Worm (Caenorhabditis elegans) whole organism, L4 larva: Measurements from ENCODE around the gene K08F11.1.

Source experiments
- F10B5.3 ChIP-seq: sonication (generic microtip); optimal IDR thresholded peaks from 2 replicates; lab custom pipeline; 2016; ENCODE audit warnings: mild to moderate bottlenecking, missing genetic modification characterization, missing compliant biosample characterization
- F26F4.8 ChIP-seq: fragments of 200-800 bp; sonication (Bioruptor generic); conservative IDR thresholded peaks from 2 replicates; pipeline ENCODE4 v1.3.6; 2022; ENCODE audit warnings: missing genetic modification characterization, missing compliant biosample characterization
- F37D6.2 ChIP-seq: sonication (generic microtip); optimal IDR thresholded peaks from 2 replicates; lab custom pipeline; 2016; ENCODE audit warnings: mild to moderate bottlenecking, missing genetic modification characterization, missing compliant biosample characterization
- F44E2.7 ChIP-seq: fragments of 200-800 bp; sonication (Bioruptor generic); IDR thresholded peaks from 2 replicates; pipeline ENCODE4 v2.1.2; 2022; ENCODE audit warnings: missing genetic modification characterization, missing compliant biosample characterization
- F49E8.2 ChIP-seq: sonication (generic microtip); optimal IDR thresholded peaks from 2 replicates; lab custom pipeline; 2016; ENCODE audit warnings: missing compliant biosample characterization, mild to moderate bottlenecking, missing genetic modification characterization, borderline replicate concordance
- R02D3.7 ChIP-seq: fragments of 150-350 bp; sonication (generic microtip); optimal IDR thresholded peaks from 3 replicates; lab custom pipeline; 2014; ENCODE audit warnings: missing biosample characterization, missing genetic modification characterization
- T20F7.1 ChIP-seq: fragments of 200-800 bp; sonication (Bioruptor generic); optimal IDR thresholded peaks from 2 replicates; lab custom pipeline; 2018; ENCODE audit warnings: mild to moderate bottlenecking, missing genetic modification characterization, missing compliant biosample characterization
- T26A8.4 ChIP-seq: fragments of 200-800 bp; sonication (Bioruptor generic); IDR thresholded peaks from 2 replicates; pipeline ENCODE4 v1.3.6; 2022; ENCODE audit warnings: missing genetic modification characterization, missing compliant biosample characterization
- Y5F2A.4 ChIP-seq: fragments of 200-800 bp; sonication (Bioruptor generic); optimal IDR thresholded peaks from 2 replicates; lab custom pipeline; 2018; ENCODE audit warnings: mild to moderate bottlenecking, missing genetic modification characterization, missing compliant biosample characterization
- ZK337.2 ChIP-seq: fragments of 200-800 bp; sonication (Bioruptor generic); IDR thresholded peaks from 2 replicates; pipeline ENCODE4 v1.3.6; 2022; ENCODE audit warnings: missing genetic modification reagents, missing genetic modification characterization, missing compliant biosample characterization
- aha-1 ChIP-seq: fragments of 150-350 bp; peaks from one replicate; lab custom pipeline; 2014; ENCODE audit warnings: missing biosample characterization, missing genetic modification characterization
- aly-2 ChIP-seq: sonication (generic microtip); optimal IDR thresholded peaks from 2 replicates; lab custom pipeline; 2018; ENCODE audit warnings: missing biosample characterization, missing genetic modification characterization
- ama-1 ChIP-seq: fragments of 150-350 bp; optimal IDR thresholded peaks from 2 replicates; lab custom pipeline; 2014; ENCODE audit warnings: inconsistent platforms, mixed read lengths
- arid-1 ChIP-seq: fragments of 200-800 bp; sonication (Bioruptor generic); conservative IDR thresholded peaks from 2 replicates; pipeline ENCODE4 v1.3.6; 2022; ENCODE audit warnings: missing genetic modification reagents, missing genetic modification characterization, missing compliant biosample characterization
- attf-4 ChIP-seq: sonication (generic microtip); optimal IDR thresholded peaks from 3 replicates; lab custom pipeline; 2017; ENCODE audit warnings: missing biosample characterization, missing genetic modification characterization
- ceh-32 ChIP-seq: sonication (generic microtip); optimal IDR thresholded peaks from 2 replicates; lab custom pipeline; 2016; ENCODE audit warnings: mild to moderate bottlenecking, missing genetic modification characterization, missing compliant biosample characterization; ENCODE audit not compliant: poor library complexity
- ceh-44 ChIP-seq: fragments of 200-800 bp; sonication (Bioruptor generic); IDR thresholded peaks from 2 replicates; pipeline ENCODE4 v1.3.6; 2022; ENCODE audit warnings: missing genetic modification reagents, missing genetic modification characterization, missing compliant biosample characterization
- ceh-82 ChIP-seq: sonication (generic microtip); optimal IDR thresholded peaks from 2 replicates; lab custom pipeline; 2017; ENCODE audit warnings: missing biosample characterization, missing genetic modification characterization
- ces-1 ChIP-seq: fragments of 150-350 bp; sonication (generic microtip); optimal IDR thresholded peaks from 4 replicates; lab custom pipeline; 2014; ENCODE audit warnings: missing biosample characterization, missing genetic modification reagents, missing genetic modification characterization
- cey-2 ChIP-seq: sonication (generic microtip); optimal IDR thresholded peaks from 3 replicates; lab custom pipeline; 2017; ENCODE audit warnings: missing genetic modification characterization, mild to moderate bottlenecking, missing compliant biosample characterization, antibody characterized with exemption, borderline replicate concordance; ENCODE audit not compliant: insufficient read depth
- daf-12 ChIP-seq: fragments of 150-350 bp; optimal IDR thresholded peaks from 2 replicates; lab custom pipeline; 2014; ENCODE audit warnings: missing biosample characterization, missing genetic modification reagents, missing genetic modification characterization
- daf-8 ChIP-seq: fragments of 200-800 bp; sonication (Bioruptor generic); IDR thresholded peaks from 2 replicates; pipeline ENCODE4 v1.3.6; 2022; ENCODE audit warnings: missing genetic modification characterization, missing compliant biosample characterization
- dmd-6 ChIP-seq: fragments of 200-800 bp; sonication (Bioruptor generic); IDR thresholded peaks from 2 replicates; pipeline ENCODE4 v1.3.6; 2022; ENCODE audit warnings: missing genetic modification reagents, missing genetic modification characterization, missing compliant biosample characterization
- duxl-1 ChIP-seq: sonication (generic microtip); optimal IDR thresholded peaks from 2 replicates; lab custom pipeline; 2016; ENCODE audit warnings: mild to moderate bottlenecking, missing genetic modification characterization, moderate library complexity, missing compliant biosample characterization; ENCODE audit not compliant: poor library complexity
- fkh-10 ChIP-seq: fragments of 150-350 bp; optimal IDR thresholded peaks from 2 replicates; lab custom pipeline; 2014; ENCODE audit warnings: missing biosample characterization, missing genetic modification reagents, missing genetic modification characterization
- fos-1 ChIP-seq: fragments of 150-350 bp; optimal IDR thresholded peaks from 2 replicates; lab custom pipeline; 2014; ENCODE audit warnings: missing biosample characterization, missing genetic modification characterization
- hif-1 ChIP-seq, 2 experiments: sonication (generic microtip); optimal IDR thresholded peaks; 2 replicates each; lab custom pipeline; 2016 to 2017; ENCODE audit warnings: missing compliant biosample characterization in 2 of 2, missing genetic modification characterization in 2 of 2, missing genetic modification reagents in 2 of 2, missing genotype in 2 of 2, mild to moderate bottlenecking in 1 of 2
- hlh-30 ChIP-seq: sonication (generic microtip); optimal IDR thresholded peaks from 2 replicates; lab custom pipeline; 2017; ENCODE audit warnings: antibody characterized with exemption, mild to moderate bottlenecking, missing genetic modification characterization, missing compliant biosample characterization; ENCODE audit not compliant: insufficient read depth
- jun-1 ChIP-seq: fragments of 150-350 bp; optimal IDR thresholded peaks from 2 replicates; lab custom pipeline; 2014; ENCODE audit warnings: missing biosample characterization, missing genetic modification reagents, missing genetic modification characterization
- lim-7 ChIP-seq: fragments of 200-800 bp; sonication (Bioruptor generic); IDR thresholded peaks from 2 replicates; pipeline ENCODE4 v1.3.6; 2022; ENCODE audit warnings: missing genetic modification characterization, missing compliant biosample characterization
- lin-15B ChIP-seq: fragments of 150-350 bp; sonication (generic microtip); optimal IDR thresholded peaks from 3 replicates; lab custom pipeline; 2014; ENCODE audit warnings: missing biosample characterization, missing genetic modification characterization
- lin-38 ChIP-seq: fragments of 200-800 bp; sonication (Bioruptor generic); IDR thresholded peaks from 2 replicates; pipeline ENCODE4 v1.3.6; 2022; ENCODE audit warnings: missing genetic modification reagents, missing genetic modification characterization, missing compliant biosample characterization
- nhr-11 ChIP-seq: fragments of 150-350 bp; optimal IDR thresholded peaks from 2 replicates; lab custom pipeline; 2014; ENCODE audit warnings: missing biosample characterization, missing genetic modification characterization
- nhr-111 ChIP-seq: fragments of 200-800 bp; sonication (Bioruptor generic); optimal IDR thresholded peaks from 2 replicates; lab custom pipeline; 2018; ENCODE audit warnings: mild to moderate bottlenecking, missing genetic modification characterization, missing compliant biosample characterization
- nhr-237 ChIP-seq: sonication (generic microtip); optimal IDR thresholded peaks from 2 replicates; lab custom pipeline; 2017; ENCODE audit warnings: missing biosample characterization, missing genetic modification characterization
- nhr-41 ChIP-seq: fragments of 200-800 bp; sonication (Bioruptor generic); IDR thresholded peaks from 2 replicates; pipeline ENCODE4 v1.3.6; 2022; ENCODE audit warnings: missing genetic modification reagents, missing genetic modification characterization, missing compliant biosample characterization
- nhr-48 ChIP-seq: sonication (generic microtip); optimal IDR thresholded peaks from 2 replicates; lab custom pipeline; 2016; ENCODE audit warnings: mild to moderate bottlenecking, missing genetic modification characterization, missing compliant biosample characterization
- nhr-6 ChIP-seq: fragments of 150-350 bp; optimal IDR thresholded peaks from 2 replicates; lab custom pipeline; 2014; ENCODE audit warnings: missing biosample characterization, missing genetic modification characterization
- nhr-76 ChIP-seq: fragments of 150-350 bp; optimal IDR thresholded peaks from 2 replicates; lab custom pipeline; 2014; ENCODE audit warnings: missing biosample characterization, missing genetic modification characterization
- nhr-77 ChIP-seq: fragments of 150-350 bp; optimal IDR thresholded peaks from 2 replicates; lab custom pipeline; 2014; ENCODE audit warnings: missing biosample characterization, missing genetic modification characterization
- php-3 ChIP-seq: fragments of 200-800 bp; sonication (Bioruptor generic); IDR thresholded peaks from 2 replicates; pipeline ENCODE4 v1.3.6; 2022; ENCODE audit warnings: missing genetic modification reagents, missing genetic modification characterization, missing compliant biosample characterization
- pqm-1 ChIP-seq: sonication (generic microtip); optimal IDR thresholded peaks from 2 replicates; lab custom pipeline; 2017; ENCODE audit warnings: missing biosample characterization, missing genetic modification characterization
- rbr-2 ChIP-seq: sonication (generic microtip); optimal IDR thresholded peaks from 2 replicates; lab custom pipeline; 2016; ENCODE audit warnings: missing genotype, missing genetic modification characterization, missing compliant biosample characterization
- saeg-2 ChIP-seq: fragments of 200-800 bp; sonication (Bioruptor generic); IDR thresholded peaks from 2 replicates; pipeline ENCODE4 v1.3.6; 2022; ENCODE audit warnings: missing genetic modification reagents, missing genetic modification characterization, missing compliant biosample characterization
- sdz-12 ChIP-seq: fragments of 200-800 bp; sonication (Bioruptor generic); optimal IDR thresholded peaks from 2 replicates; lab custom pipeline; 2018; ENCODE audit warnings: mild to moderate bottlenecking, missing genetic modification characterization, missing compliant biosample characterization
- set-16 ChIP-seq: fragments of 200-800 bp; sonication (Bioruptor generic); IDR thresholded peaks from 2 replicates; pipeline ENCODE4 v1.3.6; 2022; ENCODE audit warnings: missing genetic modification reagents, missing genetic modification characterization, missing compliant biosample characterization
- skn-1 ChIP-seq: fragments of 150-350 bp; optimal IDR thresholded peaks from 2 replicates; lab custom pipeline; 2014; ENCODE audit warnings: missing biosample characterization, missing genetic modification characterization
- spr-1 ChIP-seq: sonication (generic microtip); optimal IDR thresholded peaks from 2 replicates; lab custom pipeline; 2016; ENCODE audit warnings: mild to moderate bottlenecking, missing genetic modification characterization, missing compliant biosample characterization
- unc-39 ChIP-seq: sonication (generic microtip); optimal IDR thresholded peaks from 2 replicates; lab custom pipeline; 2017; ENCODE audit warnings: missing biosample characterization, missing genetic modification characterization
- zip-11 ChIP-seq: fragments of 200-800 bp; sonication (Bioruptor generic); IDR thresholded peaks from 2 replicates; pipeline ENCODE4 v1.3.6; 2022; ENCODE audit warnings: missing genetic modification characterization, missing compliant biosample characterization

The K08F11.1 gene

ce11 chrIV:4749155-4749554 is 24.5 kb downstream of the K08F11.1 start:
- TF ChIP-seq aha-1 (tag; lab: Kevin White, UChicago): peak; percentile 29
- TF ChIP-seq spr-1 (tag; lab: Kevin White, UChicago): no peak
- no peak for TF ChIP-seq cey-2 (tag; lab: Kevin White, UChicago)
- no peak for TF ChIP-seq nhr-41 (GFP tag; lab: Robert Waterston, UW)
- no peak for TF ChIP-seq hlh-30 (tag; lab: Kevin White, UChicago)
- TF ChIP-seq ceh-44 (GFP tag; lab: Robert Waterston, UW): 0 out of 2 replicates have a peak, but pooled peaks have one; percentile 46
- no peak for TF ChIP-seq F26F4.8 (GFP tag; lab: Robert Waterston, UW)
- no peak for TF ChIP-seq daf-12
- 0 out of 2 replicates have a peak, but pooled peaks have one; percentile 20 for TF ChIP-seq F44E2.7 (GFP tag; lab: Robert Waterston, UW)
- TF ChIP-seq nhr-48 (tag; lab: Kevin White, UChicago): no peak
- TF ChIP-seq F10B5.3 (tag; lab: Kevin White, UChicago): no peak
- TF ChIP-seq nhr-237 (tag; lab: Kevin White, UChicago): no peak
- TF ChIP-seq dmd-6 (GFP tag; lab: Robert Waterston, UW): no peak
- no peak for TF ChIP-seq hif-1 (tag; optimal IDR thresholded peaks at IDR 0.05; lab: Kevin White, UChicago)
- no peak for TF ChIP-seq nhr-76 (tag; lab: Kevin White, UChicago)
- no peak for TF ChIP-seq attf-4 (tag; lab: Kevin White, UChicago)
- TF ChIP-seq nhr-11 (tag; lab: Kevin White, UChicago): no peak
- no peak for TF ChIP-seq R02D3.7
- no peak for TF ChIP-seq ama-1
- no peak for TF ChIP-seq T26A8.4 (GFP tag; lab: Robert Waterston, UW)
- TF ChIP-seq Y5F2A.4 (GFP tag; lab: Kevin White, UChicago): no peak
- TF ChIP-seq ZK337.2 (GFP tag; lab: Robert Waterston, UW): no peak
- no peak for TF ChIP-seq daf-8 (GFP tag; lab: Robert Waterston, UW)
- no peak for TF ChIP-seq saeg-2 (GFP tag; lab: Robert Waterston, UW)
- no peak for TF ChIP-seq rbr-2 (tag; lab: Kevin White, UChicago)
- TF ChIP-seq sdz-12 (GFP tag; lab: Kevin White, UChicago): no peak
- no peak for TF ChIP-seq duxl-1
- no peak for TF ChIP-seq ces-1
- no peak for TF ChIP-seq lin-38 (GFP tag; lab: Robert Waterston, UW)
- TF ChIP-seq lin-15B (tag; lab: Kevin White, UChicago): no peak
- TF ChIP-seq set-16 (GFP tag; lab: Robert Waterston, UW): peak; percentile 69
- no peak for TF ChIP-seq nhr-111
- no peak for TF ChIP-seq arid-1
- TF ChIP-seq fkh-10 (GFP tag; lab: Kevin White, UChicago): no peak
- no peak for TF ChIP-seq fos-1 (tag; lab: Kevin White, UChicago)
- TF ChIP-seq jun-1: no peak
- TF ChIP-seq pqm-1: no peak
- TF ChIP-seq lim-7 (GFP tag; lab: Robert Waterston, UW): peak; percentile 48; the same call in 1 of the 2 replicates

- TF ChIP-seq ceh-82 (tag; lab: Kevin White, UChicago) (peak; percentile 40), T20F7.1 (GFP tag; lab: Kevin White, UChicago) (peak; percentile 98), spr-1 (tag; lab: Kevin White, UChicago) (peak; percentile 99), dmd-6 (GFP tag; lab: Robert Waterston, UW) (peak; percentile 100), ZK337.2 (GFP tag; lab: Robert Waterston, UW) (peak; percentile 93), F10B5.3 (tag; lab: Kevin White, UChicago) (peak; percentile 96), nhr-6 (tag; lab: Kevin White, UChicago) (peak; percentile 99), F49E8.2 (tag; lab: Kevin White, UChicago) (peak; percentile 98), duxl-1 (peak; percentile 98), zip-11 (GFP tag; lab: Robert Waterston, UW) (0 out of 2 replicates have a peak, but pooled peaks have one; percentile 75), R02D3.7 (peak; percentile 100), fos-1 (tag; lab: Kevin White, UChicago) (peak; percentile 94), arid-1 (peak; percentile 99), php-3 (peak; percentile 99), ceh-32 (tag; lab: Kevin White, UChicago) (peak; percentile 88), ceh-44 (GFP tag; lab: Robert Waterston, UW) (peak; percentile 87), F37D6.2 (tag; lab: Kevin White, UChicago) (peak; percentile 98), skn-1 (peak; percentile 99), aly-2 (tag; lab: Kevin White, UChicago) (peak; percentile 2), unc-39 (no peak), nhr-77 (tag; lab: Kevin White, UChicago) (peak; percentile 100)
Measured at ce11 chrIV:4749728-4750278, 25.1 kb downstream of the K08F11.1 start, which contains the start of the genes rpl-20 and Y17G9B.5. Gene rpl-20, minus strand, starts transcription at chrIV:4749778. Gene Y17G9B.5, plus strand, starts transcription at chrIV:4750240.
